Worm (Caenorhabditis elegans) whole organism, L2 larva: ENCODE data around the gene Y39A3A.3.
A peak's percentile ranks its signal among the peaks of the same experiment; 100 is the strongest.

Experiments
- C34F6.9 ChIP-seq: fragments of 150-350 bp; optimal IDR thresholded peaks from 2 replicates; lab custom pipeline; 2014; ENCODE audit warnings: missing biosample characterization, missing genetic modification characterization
- F13H6.1 ChIP-seq: sonication (generic microtip); optimal IDR thresholded peaks from 2 replicates; lab custom pipeline; 2016; ENCODE audit warnings: missing genetic modification characterization, missing compliant biosample characterization
- R02D3.7 ChIP-seq: fragments of 150-350 bp; optimal IDR thresholded peaks from 2 replicates; lab custom pipeline; 2014; ENCODE audit warnings: missing biosample characterization, missing genetic modification characterization
- Y55F3AM.14 ChIP-seq: fragments of 200-800 bp; sonication (Bioruptor generic); optimal IDR thresholded peaks from 2 replicates; lab custom pipeline; 2018; ENCODE audit warnings: mild to moderate bottlenecking, missing genetic modification characterization, missing compliant biosample characterization
- ZK546.5 ChIP-seq: sonication (generic microtip); optimal IDR thresholded peaks from 2 replicates; lab custom pipeline; 2017; ENCODE audit warnings: missing biosample characterization, missing genetic modification characterization
- alr-1 ChIP-seq: fragments of 150-350 bp; optimal IDR thresholded peaks from 2 replicates; lab custom pipeline; 2014; ENCODE audit warnings: missing biosample characterization, missing genetic modification characterization
- aly-2 ChIP-seq: fragments of 150-350 bp; optimal IDR thresholded peaks from 2 replicates; lab custom pipeline; 2014; ENCODE audit warnings: missing biosample characterization, missing genetic modification characterization
- blmp-1 ChIP-seq: sonication (generic microtip); optimal IDR thresholded peaks from 2 replicates; lab custom pipeline; 2017; ENCODE audit warnings: missing genetic modification characterization, mild to moderate bottlenecking, missing compliant biosample characterization, antibody characterized with exemption, moderate library complexity; ENCODE audit not compliant: insufficient read depth
- ceh-16 ChIP-seq: fragments of 150-350 bp; optimal IDR thresholded peaks from 2 replicates; lab custom pipeline; 2014; ENCODE audit warnings: missing biosample characterization, missing genetic modification characterization
- crh-2 ChIP-seq: sonication (generic microtip); optimal IDR thresholded peaks from 2 replicates; lab custom pipeline; 2017; ENCODE audit warnings: missing biosample characterization, missing genetic modification characterization
- dmd-4 ChIP-seq: sonication (generic microtip); optimal IDR thresholded peaks from 2 replicates; lab custom pipeline; 2017; ENCODE audit warnings: missing biosample characterization, missing genetic modification characterization
- egl-27 ChIP-seq: sonication (generic microtip); optimal IDR thresholded peaks from 3 replicates; lab custom pipeline; 2017; ENCODE audit warnings: missing biosample characterization, missing genetic modification reagents, missing genetic modification characterization
- elt-1 ChIP-seq: fragments of 150-350 bp; optimal IDR thresholded peaks from 2 replicates; lab custom pipeline; 2014; ENCODE audit warnings: missing biosample characterization, missing genetic modification characterization
- fos-1 ChIP-seq: fragments of 150-350 bp; optimal IDR thresholded peaks from 2 replicates; lab custom pipeline; 2014; ENCODE audit warnings: missing biosample characterization, missing genetic modification characterization
- gmeb-1 ChIP-seq: fragments of 150-350 bp; optimal IDR thresholded peaks from 2 replicates; lab custom pipeline; 2014; ENCODE audit warnings: missing biosample characterization, missing genetic modification characterization
- lin-11 ChIP-seq: fragments of 150-350 bp; sonication (generic microtip); optimal IDR thresholded peaks from 2 replicates; lab custom pipeline; 2014; ENCODE audit warnings: missing biosample characterization, missing genetic modification characterization, inconsistent platforms, mixed read lengths
- lin-13 ChIP-seq: fragments of 150-350 bp; optimal IDR thresholded peaks from 2 replicates; lab custom pipeline; 2014; ENCODE audit warnings: missing biosample characterization, missing genetic modification reagents, missing genetic modification characterization
- lin-39 ChIP-seq: fragments of 150-350 bp; optimal IDR thresholded peaks from 2 replicates; lab custom pipeline; 2014; ENCODE audit warnings: missing biosample characterization, missing genetic modification reagents, missing genetic modification characterization
- lsy-2 ChIP-seq, 2 experiments: fragments of 150-350 bp in 1 of 2; sonication (generic microtip) in 1 of 2; optimal IDR thresholded peaks; 2 replicates each; lab custom pipeline; 2014 to 2017; ENCODE audit warnings: missing biosample characterization in 2 of 2, missing genetic modification characterization in 2 of 2
- mbf-1 ChIP-seq: sonication (generic microtip); optimal IDR thresholded peaks from 2 replicates; lab custom pipeline; 2017; ENCODE audit warnings: missing biosample characterization, missing genetic modification characterization
- nhr-10 ChIP-seq: sonication (generic microtip); optimal IDR thresholded peaks from 2 replicates; lab custom pipeline; 2017; ENCODE audit warnings: missing biosample characterization, missing genetic modification characterization
- nhr-129 ChIP-seq: fragments of 150-350 bp; optimal IDR thresholded peaks from 2 replicates; lab custom pipeline; 2014; ENCODE audit warnings: missing biosample characterization, missing genetic modification characterization
- nhr-21 ChIP-seq: fragments of 150-350 bp; optimal IDR thresholded peaks from 2 replicates; lab custom pipeline; 2014; ENCODE audit warnings: missing biosample characterization, missing genetic modification characterization
- nhr-237 ChIP-seq: fragments of 150-350 bp; optimal IDR thresholded peaks from 2 replicates; lab custom pipeline; 2014; ENCODE audit warnings: missing biosample characterization, missing genetic modification characterization
- nhr-25 ChIP-seq: fragments of 150-350 bp; sonication (generic microtip); optimal IDR thresholded peaks from 3 replicates; lab custom pipeline; 2014; ENCODE audit warnings: missing biosample characterization, missing genetic modification characterization
- nhr-6 ChIP-seq: fragments of 150-350 bp; optimal IDR thresholded peaks from 2 replicates; lab custom pipeline; 2014; ENCODE audit warnings: missing biosample characterization, missing genetic modification characterization
- nhr-77 ChIP-seq: fragments of 150-350 bp; optimal IDR thresholded peaks from 2 replicates; lab custom pipeline; 2014; ENCODE audit warnings: missing biosample characterization, missing genetic modification characterization
- peb-1 ChIP-seq: fragments of 150-350 bp; optimal IDR thresholded peaks from 2 replicates; lab custom pipeline; 2014; ENCODE audit warnings: missing biosample characterization, missing genetic modification characterization
- sem-4 ChIP-seq: fragments of 150-350 bp; optimal IDR thresholded peaks from 2 replicates; lab custom pipeline; 2014; ENCODE audit warnings: missing biosample characterization, missing genetic modification reagents, missing genetic modification characterization
- sma-3 ChIP-seq: sonication (generic microtip); optimal IDR thresholded peaks from 2 replicates; lab custom pipeline; 2016; ENCODE audit warnings: missing genetic modification reagents, missing genetic modification characterization, missing compliant biosample characterization
- snpc-4 ChIP-seq: fragments of 150-350 bp; optimal IDR thresholded peaks from 2 replicates; lab custom pipeline; 2014; ENCODE audit warnings: missing biosample characterization, missing genetic modification characterization
- unc-39 ChIP-seq: fragments of 150-350 bp; optimal IDR thresholded peaks from 2 replicates; lab custom pipeline; 2014; ENCODE audit warnings: missing biosample characterization, missing genetic modification characterization
- unc-55 ChIP-seq: fragments of 150-350 bp; sonication (generic microtip); optimal IDR thresholded peaks from 3 replicates; lab custom pipeline; 2014; ENCODE audit warnings: missing biosample characterization, missing genetic modification reagents, missing genetic modification characterization
- unc-62 ChIP-seq: fragments of 150-350 bp; optimal IDR thresholded peaks from 2 replicates; lab custom pipeline; 2014; ENCODE audit warnings: missing biosample characterization, missing genetic modification reagents, missing genetic modification characterization
- zag-1 ChIP-seq: fragments of 150-350 bp; optimal IDR thresholded peaks from 2 replicates; lab custom pipeline; 2014; ENCODE audit warnings: missing biosample characterization, missing genetic modification characterization
- ztf-1 ChIP-seq: fragments of 200-800 bp; sonication (Bioruptor generic); conservative IDR thresholded peaks from 2 replicates; pipeline ENCODE4 v1.3.6; 2022; ENCODE audit warnings: missing genetic modification characterization, missing compliant biosample characterization
- ztf-11 ChIP-seq: sonication (generic microtip); optimal IDR thresholded peaks from 2 replicates; lab custom pipeline; 2017; ENCODE audit warnings: missing biosample characterization, missing genetic modification characterization
- ztf-4 ChIP-seq: fragments of 150-350 bp; optimal IDR thresholded peaks from 2 replicates; lab custom pipeline; 2014; ENCODE audit warnings: missing biosample characterization, missing genetic modification characterization

Gene Y39A3A.3

DNA sequence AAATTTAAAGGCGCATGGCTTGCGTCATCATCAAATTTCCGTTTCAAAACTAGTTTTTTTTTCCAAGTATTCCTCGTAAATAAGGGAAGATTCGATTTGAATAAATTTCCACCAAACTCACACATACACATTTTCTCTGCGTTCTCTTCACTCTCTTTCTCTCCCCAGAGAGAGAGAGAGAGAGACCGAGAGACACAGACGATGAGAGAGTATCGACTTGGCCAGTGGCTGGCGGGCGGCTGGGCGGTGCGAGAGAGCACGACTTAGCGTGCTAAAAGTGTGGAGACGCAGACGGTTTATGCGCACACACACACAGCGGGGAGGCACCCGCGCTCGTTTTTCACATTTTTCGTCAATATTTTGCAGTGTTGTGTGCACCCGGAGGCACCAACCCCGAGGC lies 32.7 kb upstream of the Y39A3A.3 start (continued):
- TF ChIP-seq mbf-1 (tag; lab: Kevin White, UChicago) (no peak), snpc-4 (tag; lab: Kevin White, UChicago) (peak; percentile 15), sma-3 (peak; percentile 37)

DNA sequence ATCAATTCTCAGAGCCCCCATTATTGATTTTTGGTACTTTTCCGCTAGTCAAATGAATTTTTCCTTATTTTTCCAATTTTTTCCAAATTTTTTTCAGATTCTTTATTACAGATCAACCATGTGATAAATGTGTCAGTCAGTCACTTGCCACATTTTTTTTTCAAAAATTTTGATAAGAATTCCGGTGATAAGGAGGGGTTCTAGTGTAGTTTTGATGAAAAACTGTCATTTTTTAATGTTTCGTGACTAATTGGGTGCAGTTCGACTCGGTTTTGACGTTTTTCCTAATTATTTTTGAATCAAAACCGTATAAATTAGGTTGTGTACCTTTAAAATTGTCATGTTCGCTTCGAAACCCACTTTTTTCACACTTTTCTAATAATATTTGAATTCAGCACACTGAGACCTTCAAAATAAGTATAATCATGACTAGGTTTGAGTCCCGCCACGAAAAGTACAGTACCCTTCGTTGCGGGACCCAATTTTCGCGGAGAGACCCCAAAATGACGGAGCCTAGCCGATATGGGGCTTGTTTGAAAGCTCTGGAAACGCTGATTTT lies 31.7 kb upstream of the Y39A3A.3 start:
- no peak for TF ChIP-seq unc-62 (GFP tag; lab: Kevin White, UChicago)
- TF ChIP-seq mbf-1 (tag; lab: Kevin White, UChicago): no peak
- no peak for TF ChIP-seq sma-3
- no peak for TF ChIP-seq ZK546.5 (tag; lab: Kevin White, UChicago)
- no peak for TF ChIP-seq lin-11
- TF ChIP-seq gmeb-1: no peak
- TF ChIP-seq Y55F3AM.14: no peak
- TF ChIP-seq unc-55 (GFP tag; lab: Kevin White, UChicago): no peak
- no peak for TF ChIP-seq ceh-16
- no peak for TF ChIP-seq alr-1 (tag; lab: Kevin White, UChicago)
- peak; percentile 67 for TF ChIP-seq crh-2 (tag; lab: Kevin White, UChicago)
- TF ChIP-seq unc-39: no peak
- no peak for TF ChIP-seq nhr-129 (tag; lab: Kevin White, UChicago)
- peak; percentile 98 for TF ChIP-seq fos-1
- TF ChIP-seq blmp-1 (tag; lab: Kevin White, UChicago): no peak
- TF ChIP-seq nhr-6: no peak
- TF ChIP-seq, all 48 proteins: peak for 2

DNA sequence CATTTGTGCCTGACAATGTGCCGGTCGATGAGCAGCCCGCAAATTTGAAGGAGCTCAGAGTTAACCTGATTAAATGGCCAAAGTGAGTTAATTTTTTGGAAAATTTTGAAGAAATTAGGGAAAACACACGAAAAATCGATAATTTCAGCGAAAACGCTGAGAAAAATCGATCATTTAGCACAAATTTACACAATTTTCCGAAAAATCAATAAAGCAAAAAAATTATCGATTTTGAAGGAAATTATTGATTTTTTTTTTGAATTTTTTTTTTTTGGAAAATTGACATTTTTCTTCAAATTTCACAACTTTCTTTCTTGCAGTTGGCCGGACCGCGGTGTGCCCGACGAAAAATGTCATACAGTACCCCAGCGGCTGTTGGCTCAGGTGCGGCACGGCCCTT lies 30.0 kb upstream of the Y39A3A.3 start:
- no peak for TF ChIP-seq F13H6.1

DNA sequence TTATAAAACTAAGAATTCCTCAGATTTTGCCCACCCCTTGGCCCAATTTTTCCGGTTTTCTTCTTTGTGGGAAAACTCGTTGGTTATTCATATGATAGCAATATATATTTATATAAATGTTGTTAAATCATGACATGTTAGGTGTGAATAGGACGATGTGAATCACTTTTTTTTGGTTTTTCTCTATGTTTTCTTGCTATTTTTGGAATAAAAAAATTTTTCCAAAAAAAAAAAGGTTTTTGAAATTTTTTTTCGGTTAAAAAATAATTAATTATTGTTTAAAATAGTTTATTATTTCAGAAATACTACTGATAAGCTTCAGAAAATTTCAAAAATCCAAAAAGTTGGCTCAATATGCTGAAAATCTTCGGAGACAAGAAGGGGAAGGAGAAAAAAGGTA lies 24.3 kb upstream of the Y39A3A.3 start, which contains the start of gene Y48G9A.9:
Gene Y48G9A.9 (plus strand): TSS at position 301 of the 400 bp plus-strand sequence.
- no peak for TF ChIP-seq unc-39
- TF ChIP-seq lin-11: no peak
- no peak for TF ChIP-seq elt-1 (tag; lab: Kevin White, UChicago)
- no peak for TF ChIP-seq nhr-237 (tag; lab: Kevin White, UChicago)
- TF ChIP-seq crh-2 (tag; lab: Kevin White, UChicago): no peak
- no peak for TF ChIP-seq R02D3.7 (tag; lab: Kevin White, UChicago)

DNA sequence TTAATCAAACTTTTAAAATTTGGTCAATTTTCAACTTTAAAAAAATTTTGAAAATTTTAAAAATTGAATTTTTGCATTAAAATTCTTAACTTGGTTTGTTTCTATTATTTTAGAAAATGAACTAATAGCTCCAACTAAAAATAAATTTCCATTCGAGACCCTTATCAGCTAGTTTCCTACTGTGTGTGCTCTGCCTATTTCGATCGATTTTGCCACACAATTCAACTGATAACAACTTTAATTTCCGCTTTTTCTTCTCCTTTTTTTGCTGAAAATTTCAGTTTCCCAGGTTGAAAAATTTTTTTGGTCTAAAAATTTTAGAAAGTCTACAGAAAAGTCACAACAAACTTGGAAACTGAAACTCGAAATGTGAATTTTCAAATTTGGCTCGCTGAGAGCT lies 23.2 kb upstream of the Y39A3A.3 start:
- TF ChIP-seq elt-1 (tag; lab: Kevin White, UChicago): no peak
- no peak for TF ChIP-seq unc-55 (GFP tag; lab: Kevin White, UChicago)
- TF ChIP-seq ztf-1 (GFP tag; lab: Robert Waterston, UW): no peak
- TF ChIP-seq fos-1: peak; percentile 67
- TF ChIP-seq unc-39: no peak
- TF ChIP-seq ztf-4: no peak
- TF ChIP-seq peb-1 (tag; lab: Kevin White, UChicago): no peak
- TF ChIP-seq snpc-4 (tag; lab: Kevin White, UChicago): no peak
- TF ChIP-seq aly-2 (tag; lab: Kevin White, UChicago): no peak

DNA sequence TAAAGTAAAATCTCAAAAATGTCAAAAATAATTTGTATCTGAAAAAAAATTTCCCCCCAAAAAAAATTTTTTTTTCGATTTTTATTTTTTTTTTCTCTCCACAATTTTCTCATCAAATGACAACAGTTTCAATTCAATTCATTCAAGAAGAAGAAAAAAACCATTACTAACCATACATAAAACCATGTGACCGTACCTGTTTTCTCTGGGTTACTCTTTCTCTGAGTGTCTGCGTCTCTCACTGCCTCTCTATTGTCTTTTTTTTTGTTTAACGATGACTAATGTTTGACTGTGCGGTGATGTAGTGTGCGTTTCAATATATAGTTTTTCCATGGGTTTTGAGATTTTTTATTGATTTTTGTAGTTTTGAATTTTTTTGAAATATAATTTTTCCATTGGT lies 22.5 kb upstream of the Y39A3A.3 start:
- TF ChIP-seq snpc-4 (tag; lab: Kevin White, UChicago) (no peak), zag-1 (tag; lab: Kevin White, UChicago) (no peak), sem-4 (peak; percentile 63), C34F6.9 (tag; lab: Kevin White, UChicago) (peak; percentile 64), peb-1 (tag; lab: Kevin White, UChicago) (no peak), nhr-77 (tag; lab: Kevin White, UChicago) (no peak), gmeb-1 (peak; percentile 77), nhr-25 (tag; lab: Kevin White, UChicago) (peak; percentile 87), egl-27 (tag; lab: Kevin White, UChicago) (no peak), lin-39 (no peak), elt-1 (tag; lab: Kevin White, UChicago) (no peak), aly-2 (tag; lab: Kevin White, UChicago) (no peak), ztf-11 (no peak), crh-2 (tag; lab: Kevin White, UChicago) (peak; percentile 75), nhr-10 (no peak), sma-3 (peak; percentile 80), nhr-21 (tag; lab: Kevin White, UChicago) (peak; percentile 11), ztf-4 (peak; percentile 27), fos-1 (peak; percentile 89), R02D3.7 (tag; lab: Kevin White, UChicago) (no peak), Y55F3AM.14 (no peak), blmp-1 (tag; lab: Kevin White, UChicago) (peak; percentile 37), nhr-6 (peak; percentile 63), lin-13 (GFP tag; lab: Kevin White, UChicago) (peak; percentile 34), nhr-129 (tag; lab: Kevin White, UChicago) (peak; percentile 59), F13H6.1 (peak; percentile 73), dmd-4 (tag; lab: Kevin White, UChicago) (no peak), lsy-2 (tag; optimal IDR thresholded peaks at IDR 0.05; lab: Kevin White, UChicago) (peak in 1 of 2 experiments; percentile 62)
- TF ChIP-seq, all 48 proteins: peak for 15
